Worm (Caenorhabditis elegans) whole organism, mixed stage, embryonic: ENCODE measurements around the gene Y25C1A.13.

Experiments used
- M03D4.4 ChIP-seq: sonication (generic microtip); optimal IDR thresholded peaks from 2 replicates; lab custom pipeline; 2017; ENCODE audit warnings: mild to moderate bottlenecking, missing genetic modification characterization, missing compliant biosample characterization
- bed-3 ChIP-seq: fragments of 200-800 bp; sonication (Bioruptor generic); optimal IDR thresholded peaks from 3 replicates; lab custom pipeline; 2018; ENCODE audit warnings: mild to moderate bottlenecking, missing genetic modification characterization, moderate library complexity, missing compliant biosample characterization
- blmp-1 ChIP-seq: fragments of 150-350 bp; optimal IDR thresholded peaks from 2 replicates; lab custom pipeline; 2014; ENCODE audit warnings: missing biosample characterization, missing genetic modification characterization
- ceh-39 ChIP-seq: fragments of 150-350 bp; optimal IDR thresholded peaks from 2 replicates; lab custom pipeline; 2014; ENCODE audit warnings: missing biosample characterization, missing genetic modification characterization
- ceh-43 ChIP-seq: fragments of 200-800 bp; sonication (Bioruptor generic); optimal IDR thresholded peaks from 2 replicates; lab custom pipeline; 2018; ENCODE audit warnings: mild to moderate bottlenecking, missing genetic modification characterization, moderate library complexity, missing compliant biosample characterization
- ceh-83 ChIP-seq: fragments of 200-800 bp; sonication (Bioruptor generic); optimal IDR thresholded peaks from 2 replicates; lab custom pipeline; 2018; ENCODE audit warnings: mild to moderate bottlenecking, missing genetic modification characterization, missing compliant biosample characterization
- ces-1 ChIP-seq: fragments of 150-350 bp; optimal IDR thresholded peaks from 2 replicates; lab custom pipeline; 2014; ENCODE audit warnings: missing biosample characterization, missing genetic modification reagents, missing genetic modification characterization
- cnd-1 ChIP-seq: fragments of 200-800 bp; sonication (Bioruptor generic); optimal IDR thresholded peaks from 2 replicates; lab custom pipeline; 2018; ENCODE audit warnings: mild to moderate bottlenecking, missing genetic modification characterization, missing compliant biosample characterization
- drap-1 ChIP-seq: fragments of 200-800 bp; sonication (Bioruptor generic); optimal IDR thresholded peaks from 3 replicates; lab custom pipeline; 2018; ENCODE audit warnings: mild to moderate bottlenecking, missing genetic modification characterization, missing compliant biosample characterization
- elt-1 ChIP-seq: sonication (generic microtip); optimal IDR thresholded peaks from 2 replicates; lab custom pipeline; 2017; ENCODE audit warnings: missing genetic modification characterization, mild to moderate bottlenecking, missing compliant biosample characterization, antibody characterized with exemption, moderate library complexity, borderline replicate concordance; ENCODE audit not compliant: insufficient read depth
- elt-3 ChIP-seq: fragments of 150-350 bp; optimal IDR thresholded peaks from 2 replicates; lab custom pipeline; 2014; ENCODE audit warnings: missing biosample characterization, missing genetic modification characterization
- flh-1 ChIP-seq: fragments of 200-800 bp; sonication (Bioruptor generic); optimal IDR thresholded peaks from 2 replicates; lab custom pipeline; 2018; ENCODE audit warnings: mild to moderate bottlenecking, missing genetic modification characterization, moderate library complexity, missing compliant biosample characterization
- ham-2 ChIP-seq: fragments of 200-800 bp; sonication (Bioruptor generic); optimal IDR thresholded peaks from 2 replicates; lab custom pipeline; 2018; ENCODE audit warnings: mild to moderate bottlenecking, missing genetic modification characterization, missing compliant biosample characterization
- hlh-1 ChIP-seq: fragments of 150-350 bp; optimal IDR thresholded peaks from 2 replicates; lab custom pipeline; 2014; ENCODE audit warnings: missing biosample characterization, missing genetic modification reagents, missing genetic modification characterization
- lin-13 ChIP-seq: fragments of 150-350 bp; optimal IDR thresholded peaks from 2 replicates; lab custom pipeline; 2014; ENCODE audit warnings: missing biosample characterization, missing genetic modification characterization
- lin-32 ChIP-seq: fragments of 200-800 bp; sonication (Bioruptor generic); optimal IDR thresholded peaks from 2 replicates; lab custom pipeline; 2018; ENCODE audit warnings: mild to moderate bottlenecking, missing genetic modification characterization, missing compliant biosample characterization
- lsy-2 ChIP-seq: fragments of 150-350 bp; optimal IDR thresholded peaks from 2 replicates; lab custom pipeline; 2014; ENCODE audit warnings: missing biosample characterization, missing genetic modification characterization
- mab-5 ChIP-seq: fragments of 150-350 bp; optimal IDR thresholded peaks from 2 replicates; lab custom pipeline; 2014; ENCODE audit warnings: missing biosample characterization, missing genetic modification characterization
- mep-1 ChIP-seq: fragments of 150-350 bp; optimal IDR thresholded peaks from 2 replicates; lab custom pipeline; 2017; ENCODE audit warnings: missing biosample characterization, missing genetic modification reagents, missing genetic modification characterization, inconsistent platforms
- mls-2 ChIP-seq: sonication (generic microtip); optimal IDR thresholded peaks from 2 replicates; lab custom pipeline; 2016; ENCODE audit warnings: mild to moderate bottlenecking, missing genetic modification characterization, moderate library complexity, missing compliant biosample characterization
- nhr-12 ChIP-seq: fragments of 150-350 bp; optimal IDR thresholded peaks from 2 replicates; lab custom pipeline; 2014; ENCODE audit warnings: missing biosample characterization, missing genetic modification characterization
- nhr-2 ChIP-seq: fragments of 150-350 bp; optimal IDR thresholded peaks from 2 replicates; lab custom pipeline; 2014; ENCODE audit warnings: missing biosample characterization, missing genetic modification characterization
- nhr-237 ChIP-seq: fragments of 150-350 bp; optimal IDR thresholded peaks from 2 replicates; lab custom pipeline; 2014; ENCODE audit warnings: missing biosample characterization, missing genetic modification characterization
- nhr-28 ChIP-seq: fragments of 150-350 bp; optimal IDR thresholded peaks from 2 replicates; lab custom pipeline; 2014; ENCODE audit warnings: missing biosample characterization, missing genetic modification characterization
- nhr-76 ChIP-seq: sonication (generic microtip); optimal IDR thresholded peaks from 2 replicates; lab custom pipeline; 2017; ENCODE audit warnings: missing biosample characterization, missing genetic modification characterization
- pha-4 ChIP-seq: fragments of 150-350 bp; optimal IDR thresholded peaks from 2 replicates; lab custom pipeline; 2018; ENCODE audit warnings: missing biosample characterization, missing genetic modification reagents, missing genetic modification characterization
- sem-2 ChIP-seq: fragments of 200-800 bp; sonication (Bioruptor generic); optimal IDR thresholded peaks from 2 replicates; lab custom pipeline; 2018; ENCODE audit warnings: mild to moderate bottlenecking, missing genetic modification characterization, missing compliant biosample characterization
- snpc-4 ChIP-seq: fragments of 150-350 bp; optimal IDR thresholded peaks from 2 replicates; lab custom pipeline; 2014; ENCODE audit warnings: missing biosample characterization, missing genetic modification characterization
- sptf-1 ChIP-seq: sonication (generic microtip); optimal IDR thresholded peaks from 2 replicates; lab custom pipeline; 2017; ENCODE audit warnings: mild to moderate bottlenecking, missing genetic modification characterization, moderate library complexity, missing compliant biosample characterization
- tbx-8 ChIP-seq: fragments of 200-800 bp; sonication (Bioruptor generic); optimal IDR thresholded peaks from 2 replicates; lab custom pipeline; 2018; ENCODE audit warnings: mild to moderate bottlenecking, missing genetic modification characterization, moderate library complexity, missing compliant biosample characterization
- unc-120 ChIP-seq: sonication (generic microtip); optimal IDR thresholded peaks from 2 replicates; lab custom pipeline; 2017; ENCODE audit warnings: missing genetic modification characterization, missing compliant biosample characterization; ENCODE audit not compliant: poor library complexity, severe bottlenecking
- unc-39 ChIP-seq: fragments of 150-350 bp; optimal IDR thresholded peaks from 2 replicates; lab custom pipeline; 2014; ENCODE audit warnings: missing biosample characterization, missing genetic modification characterization
- unc-62 ChIP-seq: fragments of 150-350 bp; optimal IDR thresholded peaks from 2 replicates; lab custom pipeline; 2014; ENCODE audit warnings: missing biosample characterization, missing genetic modification reagents, missing genetic modification characterization
- zip-8 ChIP-seq: fragments of 150-350 bp; optimal IDR thresholded peaks from 2 replicates; lab custom pipeline; 2014; ENCODE audit warnings: missing biosample characterization, missing genetic modification characterization
- ztf-11 ChIP-seq: fragments of 150-350 bp; optimal IDR thresholded peaks from 2 replicates; lab custom pipeline; 2014; ENCODE audit warnings: missing biosample characterization, missing genetic modification characterization

The Y25C1A.13 gene

DNA sequence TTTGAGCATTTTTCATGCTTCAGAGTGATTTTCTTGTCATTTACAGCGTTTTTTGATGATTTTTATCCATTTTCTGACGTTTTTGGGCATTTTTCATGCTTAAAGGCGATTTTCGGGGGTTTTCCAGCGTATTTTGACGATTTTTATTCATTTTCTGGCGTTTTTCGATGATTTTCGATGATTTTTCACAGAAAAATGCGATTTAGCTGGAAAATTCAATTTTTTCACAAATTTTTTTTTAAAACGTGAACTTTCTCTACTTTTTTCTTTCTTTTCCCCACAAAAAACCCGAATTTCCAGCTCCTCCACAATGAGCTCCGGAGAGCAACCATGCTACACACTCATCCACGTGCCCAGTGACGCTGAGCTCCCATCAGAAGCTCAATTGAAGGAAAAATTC lies 32.6 kb downstream of the Y25C1A.13 start, which contains the start of gene copb-1:
TSS of gene copb-1 (plus strand) at position 301 of the 400 bp plus-strand sequence.
- TF ChIP-seq ham-2 (GFP tag; lab: Kevin White, UChicago) (no peak), mls-2 (tag; lab: Kevin White, UChicago) (no peak), elt-1 (tag; lab: Kevin White, UChicago) (no peak), elt-3 (tag; lab: Kevin White, UChicago) (no peak), bed-3 (GFP tag; lab: Kevin White, UChicago) (no peak), ceh-43 (GFP tag; lab: Kevin White, UChicago) (no peak), snpc-4 (tag; lab: Kevin White, UChicago) (no peak), flh-1 (GFP tag; lab: Kevin White, UChicago) (no peak)

DNA sequence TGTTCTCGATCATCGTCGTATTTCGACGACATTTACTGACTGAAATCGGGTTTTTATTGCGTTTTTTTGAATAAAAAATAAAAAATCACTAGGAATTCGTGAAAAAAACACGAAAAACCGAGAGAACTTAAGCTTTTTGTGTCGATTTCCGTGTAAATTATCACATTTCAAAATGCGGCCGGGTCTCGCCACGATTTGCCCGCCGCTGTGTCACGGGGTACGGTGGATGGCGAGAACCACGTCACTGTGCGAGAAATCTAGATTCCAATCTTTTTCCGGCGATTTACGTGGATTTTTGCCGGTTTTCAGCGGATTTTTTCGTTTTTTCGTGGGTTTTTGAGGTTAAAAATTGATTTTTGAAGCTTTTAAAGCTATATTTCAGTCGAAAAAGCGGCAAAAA lies 34.1 kb downstream of the Y25C1A.13 start, which contains the start of gene Y25C1A.8:
TSS of gene Y25C1A.8 (minus strand) at position 45 of the 400 bp plus-strand sequence.
- TF ChIP-seq unc-120 (tag; lab: Kevin White, UChicago) (peak; percentile 10), sem-2 (GFP tag; lab: Kevin White, UChicago) (no peak), nhr-237 (peak; percentile 26), ces-1 (GFP tag; lab: Kevin White, UChicago) (peak; percentile 76), ceh-43 (GFP tag; lab: Kevin White, UChicago) (peak; percentile 44), ham-2 (GFP tag; lab: Kevin White, UChicago) (peak; percentile 7), M03D4.4 (tag; lab: Kevin White, UChicago) (no peak), ceh-83 (GFP tag; lab: Kevin White, UChicago) (peak; percentile 68), blmp-1 (tag; lab: Kevin White, UChicago) (no peak), lin-32 (GFP tag; lab: Kevin White, UChicago) (no peak), tbx-8 (peak; percentile 20), zip-8 (tag; lab: Kevin White, UChicago) (no peak), hlh-1 (tag; lab: Kevin White, UChicago) (no peak), nhr-28 (tag; lab: Kevin White, UChicago) (no peak), ceh-39 (no peak), snpc-4 (tag; lab: Kevin White, UChicago) (no peak), bed-3 (GFP tag; lab: Kevin White, UChicago) (peak; percentile 59), lsy-2 (tag; lab: Kevin White, UChicago) (peak; percentile 99), cnd-1 (tag; lab: Kevin White, UChicago) (no peak), nhr-76 (tag; lab: Kevin White, UChicago) (no peak), drap-1 (GFP tag; lab: Kevin White, UChicago) (peak; percentile 68), sptf-1 (tag; lab: Kevin White, UChicago) (peak; percentile 70), unc-62 (GFP tag; lab: Kevin White, UChicago) (peak; percentile 30), mab-5 (tag; lab: Kevin White, UChicago) (no peak), elt-1 (tag; lab: Kevin White, UChicago) (peak; percentile 31), nhr-2 (no peak), flh-1 (GFP tag; lab: Kevin White, UChicago) (no peak), pha-4 (tag; lab: Kevin White, UChicago) (peak; percentile 78), ztf-11 (tag; lab: Kevin White, UChicago) (no peak), mep-1 (peak; percentile 49), lin-13 (peak; percentile 70), nhr-12 (tag; lab: Kevin White, UChicago) (no peak), mls-2 (tag; lab: Kevin White, UChicago) (peak; percentile 44), unc-39 (tag; lab: Kevin White, UChicago) (no peak), elt-3 (tag; lab: Kevin White, UChicago) (no peak)
- TF ChIP-seq, all 35 proteins: peak for 17

DNA sequence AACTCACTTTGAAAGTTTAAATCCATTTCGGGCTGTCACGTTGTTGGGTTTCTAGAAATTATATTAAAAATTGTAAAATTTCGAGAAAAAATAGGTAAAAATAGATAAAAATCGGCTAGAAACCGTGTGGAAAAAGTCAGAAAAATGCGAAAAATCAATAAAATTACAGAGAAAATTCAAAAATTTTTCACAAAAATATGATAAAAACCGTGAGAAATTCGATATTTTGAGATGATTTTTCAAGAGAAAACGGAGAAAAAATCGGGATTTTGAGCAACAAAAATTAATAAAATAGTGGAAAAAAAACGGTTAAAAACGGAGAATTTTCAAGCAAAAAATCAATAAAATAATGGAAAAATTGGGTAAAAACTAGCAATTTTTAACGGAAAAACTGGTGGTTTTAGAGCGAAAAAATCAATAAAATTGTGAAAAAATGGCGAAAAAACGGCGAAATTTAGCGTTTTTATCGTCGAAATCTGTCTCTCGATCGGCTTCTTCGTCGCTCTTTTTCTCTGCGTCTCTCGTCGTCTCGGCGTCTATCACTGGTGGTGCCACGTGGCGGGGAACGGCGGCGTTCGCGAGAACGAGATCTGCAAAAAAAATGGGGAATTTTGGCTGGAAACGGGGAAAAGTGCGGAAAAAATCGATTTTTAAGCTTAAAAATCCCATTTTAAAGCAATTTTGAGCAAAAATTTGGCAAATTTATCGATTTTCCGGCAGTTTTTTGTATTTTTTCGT lies 39.9 kb downstream of the Y25C1A.13 start, which contains the start of gene Y25C1A.7:
TSS of gene Y25C1A.7 (minus strand) at position 51 of the 738 bp plus-strand sequence.
- TF ChIP-seq ceh-43 (GFP tag; lab: Kevin White, UChicago): no peak
- TF ChIP-seq M03D4.4 (tag; lab: Kevin White, UChicago): no peak
- no peak for TF ChIP-seq hlh-1 (tag; lab: Kevin White, UChicago)
- TF ChIP-seq sem-2 (GFP tag; lab: Kevin White, UChicago): no peak
- TF ChIP-seq ceh-83 (GFP tag; lab: Kevin White, UChicago): no peak
- no peak for TF ChIP-seq elt-3 (tag; lab: Kevin White, UChicago)
- TF ChIP-seq lin-13: no peak
- TF ChIP-seq elt-1 (tag; lab: Kevin White, UChicago): no peak
- no peak for TF ChIP-seq sptf-1 (tag; lab: Kevin White, UChicago)
- TF ChIP-seq drap-1 (GFP tag; lab: Kevin White, UChicago): no peak
- no peak for TF ChIP-seq mep-1
- TF ChIP-seq lsy-2 (tag; lab: Kevin White, UChicago): no peak
- no peak for TF ChIP-seq snpc-4 (tag; lab: Kevin White, UChicago)
- no peak for TF ChIP-seq lin-32 (GFP tag; lab: Kevin White, UChicago)
- no peak for TF ChIP-seq ceh-39
- TF ChIP-seq nhr-2: no peak
- TF ChIP-seq, all 35 proteins: peak for 0
